Worm (Caenorhabditis elegans): ENCODE measurements around the gene srbc-3.

The srbc-3 gene

DNA sequence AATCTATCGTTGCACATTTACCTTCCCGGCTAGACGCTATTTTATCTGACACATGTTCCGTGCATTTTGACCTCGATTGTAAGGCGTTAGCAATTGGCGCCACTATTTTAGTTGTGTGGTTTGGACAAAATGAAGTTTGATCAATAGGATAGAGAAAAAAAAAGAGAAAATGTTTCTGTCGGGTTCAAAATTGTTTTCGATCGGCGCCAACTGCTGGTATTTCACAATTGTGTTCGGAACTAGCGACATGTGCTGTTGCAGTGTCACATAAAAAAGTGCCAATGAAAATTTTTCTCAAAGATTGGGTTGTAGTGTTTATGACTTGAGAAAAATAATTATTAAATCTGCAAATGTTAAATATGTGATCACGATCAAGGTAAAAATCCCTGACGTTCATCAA, 29.1 kb upstream of the srbc-3 start:
- TF ChIP-seq sma-9 (GFP tag; optimal IDR thresholded peaks at IDR 0.05): peak; percentile 78
- no peak for TF ChIP-seq sma-9 (tag; optimal IDR thresholded peaks at IDR 0.05)
- no peak for TF ChIP-seq snpc-4 (tag; optimal IDR thresholded peaks at IDR 0.05)
- TF ChIP-seq lin-13 (GFP tag; optimal IDR thresholded peaks at IDR 0.05): no peak
- TF ChIP-seq lsy-2 (tag; optimal IDR thresholded peaks at IDR 0.05): peak in 1 of 2 experiments; percentile 27
- TF ChIP-seq crh-2 (tag; optimal IDR thresholded peaks at IDR 0.05): no peak
- no peak for TF ChIP-seq peb-1 (tag; optimal IDR thresholded peaks at IDR 0.05)
- TF ChIP-seq sem-4 (tag; optimal IDR thresholded peaks at IDR 0.05): no peak
- TF ChIP-seq unc-55 (GFP tag; optimal IDR thresholded peaks at IDR 0.05): no peak
- TF ChIP-seq F13H6.1 (tag; optimal IDR thresholded peaks at IDR 0.05): peak; percentile 65
- no peak for TF ChIP-seq fos-1 (tag; optimal IDR thresholded peaks at IDR 0.05)
- no peak for TF ChIP-seq ceh-16 (tag; optimal IDR thresholded peaks at IDR 0.05)
- no peak for TF ChIP-seq unc-62 (GFP tag; optimal IDR thresholded peaks at IDR 0.05)
- TF ChIP-seq nhr-23 (tag; optimal IDR thresholded peaks at IDR 0.05): no peak

DNA sequence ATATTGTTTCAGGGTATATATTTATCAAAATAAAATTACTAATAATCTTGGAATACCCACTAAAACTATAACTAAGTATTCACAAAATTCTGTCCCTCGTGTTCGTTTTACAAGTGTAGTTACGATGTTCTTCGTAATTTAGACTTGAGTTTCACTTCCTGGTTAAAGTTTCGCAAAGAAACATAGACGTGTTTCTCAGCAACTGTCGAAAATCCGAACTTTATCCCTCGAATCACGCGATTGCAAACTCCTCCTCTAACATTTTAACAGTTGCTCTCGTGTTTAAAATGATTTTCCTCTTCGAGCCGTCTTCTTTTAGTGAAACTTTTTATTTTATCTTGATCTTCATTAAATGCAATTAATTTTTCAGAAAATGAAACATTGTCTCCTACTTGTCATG, 28.3 kb upstream of the srbc-3 start, which contains the start of gene T28A11.2:
T28A11.2 (plus strand) TSS at position 371 of the 400 bp plus-strand sequence.
- TF ChIP-seq sma-9 (GFP tag; optimal IDR thresholded peaks at IDR 0.05): peak; percentile 71
- no peak for TF ChIP-seq sma-9 (tag; optimal IDR thresholded peaks at IDR 0.05)
- TF ChIP-seq mdl-1 (tag; optimal IDR thresholded peaks at IDR 0.05): no peak
- TF ChIP-seq ZK546.5 (tag; optimal IDR thresholded peaks at IDR 0.05): no peak
- TF ChIP-seq sem-4 (tag; optimal IDR thresholded peaks at IDR 0.05): peak; percentile 8
- TF ChIP-seq F13H6.1 (tag; optimal IDR thresholded peaks at IDR 0.05): peak; percentile 50

DNA sequence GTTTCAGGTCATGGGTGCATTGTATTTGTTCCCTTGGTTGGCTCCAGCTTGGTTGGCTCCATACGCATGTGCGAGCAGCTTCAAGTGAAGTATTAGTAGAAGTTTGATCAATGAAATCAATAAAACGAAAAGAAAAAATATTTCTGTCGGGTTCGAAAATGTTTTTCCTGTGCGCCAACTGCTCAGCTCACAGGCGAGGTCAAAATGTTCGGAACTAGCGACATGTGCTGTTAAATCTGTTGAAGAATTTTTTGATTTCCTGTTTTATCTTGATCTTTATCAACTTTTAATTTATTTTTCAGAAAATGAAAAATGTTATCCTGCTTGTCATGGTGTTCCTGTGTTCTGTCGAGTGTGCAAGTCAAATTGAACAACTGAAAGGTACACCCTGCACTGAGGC, 26.7 kb upstream of the srbc-3 start, which contains the start of gene T28A11.25:
T28A11.25 (plus strand) TSS at position 301 of the 400 bp plus-strand sequence.
- no peak for TF ChIP-seq ceh-16 (tag; optimal IDR thresholded peaks at IDR 0.05)
- peak; percentile 64 for TF ChIP-seq sma-9 (GFP tag; optimal IDR thresholded peaks at IDR 0.05)
- TF ChIP-seq sma-9 (tag; optimal IDR thresholded peaks at IDR 0.05): no peak
- no peak for TF ChIP-seq C34F6.9 (tag; optimal IDR thresholded peaks at IDR 0.05)

DNA sequence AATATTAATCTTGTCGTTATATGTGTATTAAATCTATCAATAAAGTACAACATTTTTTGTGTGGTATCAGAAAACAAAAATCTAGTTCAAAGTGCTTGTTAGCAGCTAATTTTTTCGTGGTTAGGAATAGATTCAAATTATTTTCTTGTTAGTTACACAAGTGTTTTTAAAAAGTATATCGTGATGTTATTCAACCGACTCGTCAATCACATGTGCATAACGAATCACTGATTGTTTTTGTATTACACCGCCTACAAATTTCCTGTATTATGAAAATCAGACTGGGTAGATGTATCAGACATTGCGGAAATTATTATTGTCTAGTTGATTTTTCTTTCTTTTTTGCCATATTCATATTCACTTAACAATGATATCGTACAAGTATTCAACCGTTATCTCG, 25.3 kb upstream of the srbc-3 start, which contains the start of gene str-64:
str-64 (plus strand) TSS at position 301 of the 400 bp plus-strand sequence.
- no peak for TF ChIP-seq mdl-1 (tag; optimal IDR thresholded peaks at IDR 0.05)
- no peak for TF ChIP-seq R02D3.7 (tag; optimal IDR thresholded peaks at IDR 0.05)
- TF ChIP-seq lin-11 (tag; optimal IDR thresholded peaks at IDR 0.05): no peak
- no peak for TF ChIP-seq ztf-11 (tag; optimal IDR thresholded peaks at IDR 0.05)

DNA sequence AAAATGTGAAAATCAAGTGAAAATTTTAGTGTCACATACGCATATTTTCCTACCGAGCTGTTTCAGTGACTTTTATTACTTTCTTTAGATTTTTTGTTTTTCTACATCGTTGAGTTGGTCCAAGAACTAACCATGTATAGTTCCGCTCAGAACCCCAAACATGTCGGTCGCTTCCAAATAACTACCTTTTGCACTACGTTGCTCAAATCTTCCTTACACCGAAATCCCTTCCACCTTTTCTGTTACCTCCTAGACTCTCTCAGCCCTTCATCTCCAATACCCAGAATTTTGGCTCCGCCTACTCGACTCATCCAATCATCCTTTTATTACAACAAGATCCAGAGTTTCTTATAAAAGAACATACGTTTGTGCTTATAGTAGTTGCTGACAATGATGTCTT, 23.6 kb upstream of the srbc-3 start, which contains the start of gene F35F10.5:
F35F10.5 (plus strand) TSS at position 301 of the 400 bp plus-strand sequence.
- TF ChIP-seq mdl-1 (tag; optimal IDR thresholded peaks at IDR 0.05) (no peak), sem-4 (tag; optimal IDR thresholded peaks at IDR 0.05) (no peak), nhr-129 (tag; optimal IDR thresholded peaks at IDR 0.05) (no peak)

DNA sequence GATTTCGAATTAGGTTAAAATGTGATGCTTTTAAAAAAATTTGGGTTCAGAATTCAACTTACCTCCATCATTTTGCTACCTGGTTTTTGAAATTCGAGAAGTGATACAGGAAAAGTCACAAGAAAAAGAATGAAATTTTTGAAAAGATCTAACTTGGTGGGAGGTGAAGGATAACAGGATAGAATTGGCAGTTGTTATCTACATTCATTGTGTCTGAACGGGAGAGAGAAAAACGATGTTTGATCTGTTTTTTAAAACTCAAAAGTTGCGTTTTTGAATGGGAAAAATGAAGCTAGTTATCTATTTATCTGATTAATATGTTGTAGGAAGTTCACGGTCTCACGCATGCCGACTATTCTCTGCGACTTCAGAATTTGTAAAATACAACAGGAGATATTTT, 20.9 kb upstream of the srbc-3 start, which contains the start of gene F35F10.7:
F35F10.7 (minus strand) TSS at position 101 of the 400 bp plus-strand sequence.
- no peak for TF ChIP-seq lin-39 (tag; optimal IDR thresholded peaks at IDR 0.05)
- no peak for TF ChIP-seq sma-3 (GFP tag; optimal IDR thresholded peaks at IDR 0.05)
- no peak for TF ChIP-seq dmd-4 (tag; optimal IDR thresholded peaks at IDR 0.05)
- no peak for TF ChIP-seq blmp-1 (tag; optimal IDR thresholded peaks at IDR 0.05; ENCODE audit: insufficient read depth)
- no peak for TF ChIP-seq nhr-25 (tag; optimal IDR thresholded peaks at IDR 0.05)
- no peak for TF ChIP-seq elt-3 (tag; optimal IDR thresholded peaks at IDR 0.05)
- no peak for TF ChIP-seq ztf-11 (tag; optimal IDR thresholded peaks at IDR 0.05)
- TF ChIP-seq nhr-11 (tag; optimal IDR thresholded peaks at IDR 0.05): no peak
- TF ChIP-seq lsy-2 (tag; optimal IDR thresholded peaks at IDR 0.05): no peak
- no peak for TF ChIP-seq ceh-16 (tag; optimal IDR thresholded peaks at IDR 0.05)
- TF ChIP-seq aly-2 (tag; optimal IDR thresholded peaks at IDR 0.05): no peak
- TF ChIP-seq mdl-1 (tag; optimal IDR thresholded peaks at IDR 0.05): no peak
- no peak for TF ChIP-seq egl-27 (tag; optimal IDR thresholded peaks at IDR 0.05)
- no peak for TF ChIP-seq nhr-77 (tag; optimal IDR thresholded peaks at IDR 0.05)
- no peak for TF ChIP-seq nhr-21 (tag; optimal IDR thresholded peaks at IDR 0.05)
- no peak for TF ChIP-seq unc-55 (GFP tag; optimal IDR thresholded peaks at IDR 0.05)
- no peak for TF ChIP-seq nhr-12 (tag; optimal IDR thresholded peaks at IDR 0.05)
- no peak for TF ChIP-seq R02D3.7 (tag; optimal IDR thresholded peaks at IDR 0.05)
